Fruit fly (Drosophila melanogaster): ENCODE data around the gene CG13891.

Gene CG13891

dm6 chr3L:440249-440648 lies 6.5 kb upstream of the CG13891 start:
- TF ChIP-seq Abd-B (GFP tag; optimal IDR thresholded peaks at IDR 0.05), result no peak
- no peak for TF ChIP-seq jim (GFP tag; optimal IDR thresholded peaks at IDR 0.05)
- TF ChIP-seq Vsx2 (GFP tag; optimal IDR thresholded peaks at IDR 0.05; ENCODE audit: partially characterized antibody), result no peak
- TF ChIP-seq CrebA (GFP tag; optimal IDR thresholded peaks at IDR 0.05; ENCODE audit: borderline replicate concordance), result no peak
- TF ChIP-seq woc (GFP tag; optimal IDR thresholded peaks at IDR 0.05), result no peak
- TF ChIP-seq Dfd (GFP tag; optimal IDR thresholded peaks at IDR 0.05), result no peak
- TF ChIP-seq Hr83 (GFP tag; optimal IDR thresholded peaks at IDR 0.05; ENCODE audit: poor library complexity, severe bottlenecking), result peak; percentile 74
- no peak for TF ChIP-seq N (GFP tag; optimal IDR thresholded peaks at IDR 0.05)
- no peak for TF ChIP-seq sv (GFP tag; optimal IDR thresholded peaks at IDR 0.05)
- TF ChIP-seq sage (GFP tag; optimal IDR thresholded peaks at IDR 0.05), result no peak
- TF ChIP-seq foxo (GFP tag; optimal IDR thresholded peaks at IDR 0.05), result peak in 1 of 2 experiments; percentile 9
- peak; percentile 23 for TF ChIP-seq Sp1 (GFP tag; optimal IDR thresholded peaks at IDR 0.05)
- TF ChIP-seq h (GFP tag; optimal IDR thresholded peaks at IDR 0.05), result peak; percentile 43
- no peak for TF ChIP-seq HLH106 (tag; optimal IDR thresholded peaks at IDR 0.05)
- TF ChIP-seq br (GFP tag; optimal IDR thresholded peaks at IDR 0.05), result peak; percentile 30
- TF ChIP-seq dl (GFP tag; optimal IDR thresholded peaks at IDR 0.05; ENCODE audit: insufficient read depth in 1 of 2, partially characterized antibody in 2 of 2), result no peak
- TF ChIP-seq OdsH (GFP tag; optimal IDR thresholded peaks at IDR 0.05), result peak; percentile 15
- peak; percentile 28 for TF ChIP-seq rgr (GFP tag; optimal IDR thresholded peaks at IDR 0.05)
- TF ChIP-seq usp (GFP tag; optimal IDR thresholded peaks at IDR 0.05), result no peak
- TF ChIP-seq Hnf4 (GFP tag; optimal IDR thresholded peaks at IDR 0.05), result peak; percentile 47
- no peak for TF ChIP-seq dsf (GFP tag; optimal IDR thresholded peaks at IDR 0.05; ENCODE audit: borderline replicate concordance)
- peak; percentile 8 for TF ChIP-seq CG9705 (GFP tag; optimal IDR thresholded peaks at IDR 0.05)

- TF ChIP-seq psq (GFP tag; optimal IDR thresholded peaks at IDR 0.05) (no peak), fru (GFP tag; optimal IDR thresholded peaks at IDR 0.05) (no peak), brk (GFP tag; optimal IDR thresholded peaks at IDR 0.05) (no peak), Abd-B (GFP tag; optimal IDR thresholded peaks at IDR 0.05) (no peak), jim (GFP tag; optimal IDR thresholded peaks at IDR 0.05) (no peak), Mio (GFP tag; optimal IDR thresholded peaks at IDR 0.05) (no peak), lola (GFP tag; optimal IDR thresholded peaks at IDR 0.05) (no peak), dmrt93B (GFP tag; optimal IDR thresholded peaks at IDR 0.05) (no peak), h (GFP tag; optimal IDR thresholded peaks at IDR 0.05) (no peak), CrebA (GFP tag; optimal IDR thresholded peaks at IDR 0.05; ENCODE audit: borderline replicate concordance) (no peak), HLH106 (tag; optimal IDR thresholded peaks at IDR 0.05) (no peak), Hr78 (GFP tag; optimal IDR thresholded peaks at IDR 0.05) (no peak), Myc (optimal IDR thresholded peaks at IDR 0.05) (no peak)
Measured at dm6 chr3L:439538-439937, 5.8 kb upstream of the CG13891 start.

- TF ChIP-seq dsf (GFP tag; optimal IDR thresholded peaks at IDR 0.05; ENCODE audit: borderline replicate concordance) (no peak), Jra (GFP tag; optimal IDR thresholded peaks at IDR 0.05) (no peak), Mio (GFP tag; optimal IDR thresholded peaks at IDR 0.05) (no peak), sage (GFP tag; optimal IDR thresholded peaks at IDR 0.05) (no peak), usp (GFP tag; optimal IDR thresholded peaks at IDR 0.05) (no peak), brk (GFP tag; optimal IDR thresholded peaks at IDR 0.05) (no peak), foxo (GFP tag; optimal IDR thresholded peaks at IDR 0.05) (no peak), rgr (GFP tag; optimal IDR thresholded peaks at IDR 0.05) (no peak), CG9705 (GFP tag; optimal IDR thresholded peaks at IDR 0.05) (no peak), pan (optimal IDR thresholded peaks at IDR 0.05) (no peak), lola (GFP tag; optimal IDR thresholded peaks at IDR 0.05) (no peak), CG32264 (GFP tag; optimal IDR thresholded peaks at IDR 0.05) (no peak), Dif (GFP tag; optimal IDR thresholded peaks at IDR 0.05; ENCODE audit: partially characterized antibody) (no peak), CrebA (GFP tag; optimal IDR thresholded peaks at IDR 0.05; ENCODE audit: borderline replicate concordance) (no peak), GATAd (GFP tag; optimal IDR thresholded peaks at IDR 0.05) (no peak), jim (GFP tag; optimal IDR thresholded peaks at IDR 0.05) (no peak), HLH106 (tag; optimal IDR thresholded peaks at IDR 0.05) (no peak), Abd-B (GFP tag; optimal IDR thresholded peaks at IDR 0.05) (no peak), woc (GFP tag; optimal IDR thresholded peaks at IDR 0.05) (no peak)
Measured at dm6 chr3L:438297-438696, 4.6 kb upstream of the CG13891 start.
